Worm (Caenorhabditis elegans) whole organism, young adult: ENCODE data around the gene pqn-92.

Source experiments
- C06A6.2 ChIP-seq: fragments of 200-800 bp; sonication (Bioruptor generic); conservative IDR thresholded peaks from 2 replicates; pipeline ENCODE4 v1.3.6; 2022; ENCODE audit warnings: missing genetic modification characterization, missing compliant biosample characterization
- C17E4.6 ChIP-seq: fragments of 200-800 bp; sonication (Bioruptor generic); IDR thresholded peaks from 2 replicates; pipeline ENCODE4 v1.3.6; 2022; ENCODE audit warnings: missing genetic modification reagents, missing genetic modification characterization, missing compliant biosample characterization
- F10E7.11 ChIP-seq: sonication (generic microtip); optimal IDR thresholded peaks from 2 replicates; lab custom pipeline; 2017; ENCODE audit warnings: mild to moderate bottlenecking, missing genetic modification characterization, moderate library complexity, missing compliant biosample characterization
- F22D6.2 ChIP-seq: sonication (generic microtip); optimal IDR thresholded peaks from 2 replicates; lab custom pipeline; 2016; ENCODE audit warnings: mild to moderate bottlenecking, missing genetic modification characterization, missing compliant biosample characterization
- F33H1.4 ChIP-seq: fragments of 200-800 bp; sonication (Bioruptor generic); IDR thresholded peaks from 2 replicates; pipeline ENCODE4 v1.3.6; 2022; ENCODE audit warnings: missing genetic modification reagents, missing genetic modification characterization, missing compliant biosample characterization
- F39B2.1 ChIP-seq: fragments of 200-800 bp; sonication (Bioruptor generic); IDR thresholded peaks from 2 replicates; pipeline ENCODE4 v1.3.6; 2022; ENCODE audit warnings: missing genetic modification reagents, missing genetic modification characterization, missing compliant biosample characterization
- F52B5.7 ChIP-seq: sonication (generic microtip); optimal IDR thresholded peaks from 2 replicates; lab custom pipeline; 2016; ENCODE audit warnings: mild to moderate bottlenecking, missing genetic modification characterization, missing compliant biosample characterization
- F55B11.4 ChIP-seq: sonication (generic microtip); optimal IDR thresholded peaks from 2 replicates; lab custom pipeline; 2016; ENCODE audit warnings: missing compliant biosample characterization, missing genetic modification characterization, borderline replicate concordance; ENCODE audit not compliant: insufficient read depth
- akir-1 ChIP-seq: fragments of 200-800 bp; sonication (Bioruptor generic); optimal IDR thresholded peaks from 2 replicates; lab custom pipeline; 2018; ENCODE audit warnings: mild to moderate bottlenecking, missing genetic modification characterization, moderate library complexity, missing compliant biosample characterization
- cebp-1 ChIP-seq, 2 experiments: fragments of 200-800 bp in 1 of 2; sonication (Bioruptor generic) in 1 of 2; sonication (generic microtip) in 1 of 2; IDR thresholded peaks in 1 of 2; optimal IDR thresholded peaks in 1 of 2; 2 replicates each; pipeline versions ENCODE4 v1.3.6 to Lab custom; 2017 to 2022; ENCODE audit warnings: missing compliant biosample characterization in 2 of 2, missing genetic modification characterization in 2 of 2, mild to moderate bottlenecking in 1 of 2, missing genetic modification reagents in 1 of 2, moderate library complexity in 1 of 2
- ceh-27 ChIP-seq: fragments of 200-800 bp; sonication (Bioruptor generic); optimal IDR thresholded peaks from 2 replicates; lab custom pipeline; 2018; ENCODE audit warnings: mild to moderate bottlenecking, missing genetic modification characterization, moderate library complexity, missing compliant biosample characterization
- ceh-40 ChIP-seq: fragments of 200-800 bp; sonication (Bioruptor generic); IDR thresholded peaks from 2 replicates; pipeline ENCODE4 v1.3.6; 2022; ENCODE audit warnings: missing genetic modification characterization, missing compliant biosample characterization
- ceh-91 ChIP-seq: fragments of 200-800 bp; sonication (Bioruptor generic); IDR thresholded peaks from 2 replicates; pipeline ENCODE4 v1.3.6; 2022; ENCODE audit warnings: missing genetic modification reagents, missing genetic modification characterization, missing compliant biosample characterization
- chd-7 ChIP-seq: sonication (generic microtip); optimal IDR thresholded peaks from 2 replicates; lab custom pipeline; 2016; ENCODE audit warnings: mild to moderate bottlenecking, missing genetic modification characterization, moderate library complexity, missing compliant biosample characterization
- dox-1 ChIP-seq: fragments of 200-800 bp; sonication (Bioruptor generic); IDR thresholded peaks from 2 replicates; pipeline ENCODE4 v1.3.6; 2022; ENCODE audit warnings: missing genetic modification reagents, missing genetic modification characterization, missing compliant biosample characterization
- dpl-1 ChIP-seq: fragments of 150-350 bp; optimal IDR thresholded peaks from 2 replicates; lab custom pipeline; 2014; ENCODE audit warnings: missing biosample characterization, missing genetic modification reagents, missing genetic modification characterization
- efl-1 ChIP-seq: fragments of 150-350 bp; optimal IDR thresholded peaks from 2 replicates; lab custom pipeline; 2014; ENCODE audit warnings: missing biosample characterization, missing genetic modification reagents, missing genetic modification characterization
- egl-18 ChIP-seq: fragments of 200-800 bp; sonication (Bioruptor generic); IDR thresholded peaks from 2 replicates; pipeline ENCODE4 v1.3.6; 2022; ENCODE audit warnings: missing genetic modification reagents, missing genetic modification characterization, missing compliant biosample characterization
- egl-44 ChIP-seq: fragments of 200-800 bp; sonication (Bioruptor generic); IDR thresholded peaks from 2 replicates; pipeline ENCODE4 v1.3.6; 2022; ENCODE audit warnings: missing genetic modification reagents, missing genetic modification characterization, missing compliant biosample characterization
- egrh-3 ChIP-seq: fragments of 200-800 bp; sonication (Bioruptor generic); IDR thresholded peaks from 2 replicates; pipeline ENCODE4 v1.3.6; 2022; ENCODE audit warnings: missing genetic modification reagents, missing genetic modification characterization, missing compliant biosample characterization
- ets-4 ChIP-seq: fragments of 200-800 bp; sonication (Bioruptor generic); optimal IDR thresholded peaks from 2 replicates; lab custom pipeline; 2018; ENCODE audit warnings: mild to moderate bottlenecking, missing genetic modification characterization, missing compliant biosample characterization
- fkh-3 ChIP-seq: sonication (generic microtip); optimal IDR thresholded peaks from 2 replicates; lab custom pipeline; 2016; ENCODE audit warnings: mild to moderate bottlenecking, missing genetic modification characterization, missing compliant biosample characterization
- him-1 ChIP-seq: sonication (generic microtip); optimal IDR thresholded peaks from 2 replicates; lab custom pipeline; 2016; ENCODE audit warnings: missing genotype, missing genetic modification reagents, missing genetic modification characterization, missing compliant biosample characterization
- hlh-26 ChIP-seq: fragments of 200-800 bp; sonication (Bioruptor generic); conservative IDR thresholded peaks from 2 replicates; pipeline ENCODE4 v1.3.6; 2022; ENCODE audit warnings: missing genetic modification reagents, missing genetic modification characterization, missing compliant biosample characterization
- hmg-20 ChIP-seq: fragments of 200-800 bp; sonication (Bioruptor generic); IDR thresholded peaks from 2 replicates; pipeline ENCODE4 v1.3.6; 2022; ENCODE audit warnings: missing genetic modification reagents, missing genetic modification characterization, missing compliant biosample characterization
- hsf-1 ChIP-seq: fragments of 200-800 bp; sonication (Bioruptor generic); IDR thresholded peaks from 2 replicates; pipeline ENCODE4 v1.3.6; 2022; ENCODE audit warnings: missing genetic modification reagents, missing genetic modification characterization, missing compliant biosample characterization
- let-607 ChIP-seq, 2 experiments: fragments of 200-800 bp in 1 of 2; sonication (Bioruptor generic) in 1 of 2; sonication (generic microtip) in 1 of 2; optimal IDR thresholded peaks; 2 replicates each; lab custom pipeline; 2016 to 2018; ENCODE audit warnings: mild to moderate bottlenecking in 2 of 2, missing compliant biosample characterization in 2 of 2, missing genetic modification characterization in 2 of 2, moderate library complexity in 2 of 2, missing genotype in 1 of 2
- lsl-1 ChIP-seq: fragments of 200-800 bp; sonication (Bioruptor generic); optimal IDR thresholded peaks from 2 replicates; lab custom pipeline; 2018; ENCODE audit warnings: mild to moderate bottlenecking, missing genetic modification characterization, moderate library complexity, missing compliant biosample characterization
- madf-3 ChIP-seq: fragments of 200-800 bp; sonication (Bioruptor generic); IDR thresholded peaks from 2 replicates; pipeline ENCODE4 v1.3.6; 2022; ENCODE audit warnings: missing genetic modification reagents, missing genetic modification characterization, missing compliant biosample characterization
- madf-6 ChIP-seq: fragments of 200-800 bp; sonication (Bioruptor generic); IDR thresholded peaks from 2 replicates; pipeline ENCODE4 v1.3.6; 2022; ENCODE audit warnings: missing genetic modification reagents, missing genetic modification characterization, missing compliant biosample characterization
- mel-28 ChIP-seq: sonication (generic microtip); optimal IDR thresholded peaks from 2 replicates; lab custom pipeline; 2016; ENCODE audit warnings: borderline replicate concordance, mild to moderate bottlenecking, missing genetic modification characterization, missing compliant biosample characterization
- mxl-1 ChIP-seq: sonication (generic microtip); optimal IDR thresholded peaks from 2 replicates; lab custom pipeline; 2016; ENCODE audit warnings: missing genetic modification characterization, missing compliant biosample characterization
- nfya-1 ChIP-seq: sonication (generic microtip); optimal IDR thresholded peaks from 2 replicates; lab custom pipeline; 2017; ENCODE audit warnings: antibody characterized with exemption, missing compliant biosample characterization, missing genetic modification characterization, borderline replicate concordance; ENCODE audit not compliant: insufficient read depth
- nfya-2 ChIP-seq: fragments of 200-800 bp; sonication (Bioruptor generic); IDR thresholded peaks from 2 replicates; pipeline ENCODE4 v1.3.6; 2022; ENCODE audit warnings: missing genetic modification reagents, missing genetic modification characterization, missing compliant biosample characterization
- nhr-179 ChIP-seq: sonication (generic microtip); optimal IDR thresholded peaks from 2 replicates; lab custom pipeline; 2016; ENCODE audit warnings: mild to moderate bottlenecking, missing genetic modification characterization, missing compliant biosample characterization
- pbrm-1 ChIP-seq: fragments of 200-800 bp; sonication (Bioruptor generic); IDR thresholded peaks from 2 replicates; pipeline ENCODE4 v1.3.6; 2022; ENCODE audit warnings: missing genetic modification reagents, missing genetic modification characterization, missing compliant biosample characterization
- pha-4 ChIP-seq: fragments of 150-350 bp; sonication (generic microtip); optimal IDR thresholded peaks from 2 replicates; lab custom pipeline; 2014; ENCODE audit warnings: missing biosample characterization, missing genetic modification reagents, missing genetic modification characterization
- rec-8 ChIP-seq, 2 experiments: sonication (generic microtip); optimal IDR thresholded peaks; 2 replicates each; lab custom pipeline; 2016; ENCODE audit warnings: mild to moderate bottlenecking in 2 of 2, missing genetic modification characterization in 2 of 2, missing genetic modification reagents in 2 of 2, missing genotype in 2 of 2, missing biosample characterization in 1 of 2, missing compliant biosample characterization in 1 of 2, moderate library complexity in 1 of 2
- sea-2 ChIP-seq: fragments of 200-800 bp; sonication (Bioruptor generic); IDR thresholded peaks from 2 replicates; pipeline ENCODE4 v1.3.6; 2022; ENCODE audit warnings: missing genetic modification characterization, missing compliant biosample characterization
- snpc-1.3 ChIP-seq: sonication (generic microtip); optimal IDR thresholded peaks from 2 replicates; lab custom pipeline; 2017; ENCODE audit warnings: missing genetic modification characterization, mild to moderate bottlenecking, missing compliant biosample characterization, antibody characterized with exemption, moderate library complexity, missing genotype, missing genetic modification reagents; ENCODE audit not compliant: insufficient read depth
- ztf-18 ChIP-seq: sonication (generic microtip); optimal IDR thresholded peaks from 2 replicates; lab custom pipeline; 2016; ENCODE audit warnings: missing genotype, mild to moderate bottlenecking, missing genetic modification characterization, missing compliant biosample characterization
- ztf-25 ChIP-seq: fragments of 200-800 bp; sonication (Bioruptor generic); IDR thresholded peaks from 2 replicates; pipeline ENCODE4 v1.3.6; 2022; ENCODE audit warnings: missing genetic modification reagents, missing genetic modification characterization, missing compliant biosample characterization
- ztf-3 ChIP-seq: fragments of 200-800 bp; sonication (Bioruptor generic); optimal IDR thresholded peaks from 2 replicates; lab custom pipeline; 2018; ENCODE audit warnings: mild to moderate bottlenecking, missing genetic modification characterization, missing compliant biosample characterization

The pqn-92 gene

ce11 chrIII:12356588-12356987 lies 49.0 kb downstream of the pqn-92 start:
- TF ChIP-seq nfya-2 (GFP tag; lab: Robert Waterston, UW) (no peak), him-1 (tag; lab: Kevin White, UChicago) (no peak), ztf-3 (GFP tag; lab: Kevin White, UChicago) (no peak), F52B5.7 (tag; lab: Kevin White, UChicago) (no peak), pha-4 (no peak), akir-1 (GFP tag; lab: Kevin White, UChicago) (no peak), nfya-1 (no peak), egrh-3 (GFP tag; lab: Robert Waterston, UW) (no peak), F22D6.2 (tag; lab: Kevin White, UChicago) (no peak), nhr-179 (tag; lab: Kevin White, UChicago) (no peak), pbrm-1 (GFP tag; lab: Robert Waterston, UW) (no peak), fkh-3 (tag; lab: Kevin White, UChicago) (no peak), F55B11.4 (tag; lab: Kevin White, UChicago) (no peak), mel-28 (tag; lab: Kevin White, UChicago) (no peak), C17E4.6 (GFP tag; lab: Robert Waterston, UW) (no peak)

ce11 chrIII:12358461-12358860 lies 50.9 kb downstream of the pqn-92 start, which contains the start of gene Y75B8A.32:
Gene Y75B8A.32 (minus strand): TSS chrIII:12358561.
- no peak for TF ChIP-seq let-607 (tag; optimal IDR thresholded peaks at IDR 0.05; lab: Kevin White, UChicago)
- TF ChIP-seq F39B2.1 (GFP tag; lab: Robert Waterston, UW): no peak
- no peak for TF ChIP-seq F33H1.4 (GFP tag; lab: Robert Waterston, UW)
- TF ChIP-seq ets-4 (GFP tag; lab: Kevin White, UChicago): no peak
- TF ChIP-seq egl-18 (GFP tag; lab: Robert Waterston, UW): no peak
- no peak for TF ChIP-seq ceh-40 (GFP tag; lab: Robert Waterston, UW)
- no peak for TF ChIP-seq dpl-1 (GFP tag; lab: Kevin White, UChicago)
- no peak for TF ChIP-seq hsf-1 (GFP tag; lab: Robert Waterston, UW)
- no peak for TF ChIP-seq dox-1
- no peak for TF ChIP-seq madf-3 (GFP tag; lab: Robert Waterston, UW)
- no peak for TF ChIP-seq F10E7.11 (tag; lab: Kevin White, UChicago)
- TF ChIP-seq efl-1: no peak
- TF ChIP-seq pha-4: no peak
- TF ChIP-seq sea-2 (GFP tag; lab: Robert Waterston, UW): no peak
- TF ChIP-seq lsl-1 (GFP tag; lab: Kevin White, UChicago): no peak
- TF ChIP-seq ztf-3 (GFP tag; lab: Kevin White, UChicago): no peak
- TF ChIP-seq ztf-18 (tag; lab: Kevin White, UChicago): no peak
- no peak for TF ChIP-seq hlh-26 (GFP tag; lab: Robert Waterston, UW)

ce11 chrIII:12359265-12359664 lies 51.7 kb downstream of the pqn-92 start, which contains the start of gene Y75B8A.34:
Gene Y75B8A.34 (plus strand): TSS chrIII:12359565.
- TF ChIP-seq ceh-91 (no peak), cebp-1 (GFP tag; IDR thresholded peaks at IDR 0.05; lab: Robert Waterston, UW) (no peak), cebp-1 (tag; optimal IDR thresholded peaks at IDR 0.05; lab: Kevin White, UChicago) (no peak), F22D6.2 (tag; lab: Kevin White, UChicago) (no peak), hlh-26 (GFP tag; lab: Robert Waterston, UW) (no peak), let-607 (tag; optimal IDR thresholded peaks at IDR 0.05; lab: Kevin White, UChicago) (no peak), chd-7 (tag; lab: Kevin White, UChicago) (no peak), pha-4 (no peak), hmg-20 (GFP tag; lab: Robert Waterston, UW) (no peak), ceh-27 (no peak), mxl-1 (no peak), madf-6 (no peak), snpc-1.3 (tag; lab: Kevin White, UChicago) (no peak), lsl-1 (GFP tag; lab: Kevin White, UChicago) (no peak), rec-8 (tag; optimal IDR thresholded peaks at IDR 0.05; lab: Kevin White, UChicago) (no peak), ztf-25 (no peak), C17E4.6 (GFP tag; lab: Robert Waterston, UW) (no peak), C06A6.2 (no peak), egl-44 (no peak)
